Fruit fly (Drosophila melanogaster): ENCODE data around the gene Bre1.

The Bre1 gene

dm6 chr3L:5770817-5771425, 23.1 kb downstream of the Bre1 start (continued):
- peak in 1 of 2 experiments; percentile 76 for TF ChIP-seq crp (GFP tag; optimal IDR thresholded peaks at IDR 0.05)
- peak; percentile 98 for TF ChIP-seq CG9215 (GFP tag; IDR thresholded peaks at IDR 0.05)
- no peak for TF ChIP-seq usp (GFP tag; optimal IDR thresholded peaks at IDR 0.05)
- TF ChIP-seq CG9727 (GFP tag; optimal IDR thresholded peaks at IDR 0.05), result peak; percentile 86
- TF ChIP-seq CG6813 (GFP tag; optimal IDR thresholded peaks at IDR 0.05), result peak; percentile 59
- TF ChIP-seq Dip3 (GFP tag; optimal IDR thresholded peaks at IDR 0.05), result peak; percentile 84
- TF ChIP-seq wor (GFP tag; IDR thresholded peaks at IDR 0.05), result peak; percentile 50
- peak; percentile 67 for TF ChIP-seq CG13123 (GFP tag; optimal IDR thresholded peaks at IDR 0.05)
- peak; percentile 88 for TF ChIP-seq CG8924 (tag; optimal IDR thresholded peaks at IDR 0.05)
- TF ChIP-seq CG15514 (GFP tag; optimal IDR thresholded peaks at IDR 0.05), result peak; percentile 65
- peak; percentile 59 for TF ChIP-seq CG12942 (GFP tag; optimal IDR thresholded peaks at IDR 0.05)
- TF ChIP-seq CG17385 (GFP tag; optimal IDR thresholded peaks at IDR 0.05), result peak; percentile 92
- peak; percentile 67 for TF ChIP-seq CG6854 (GFP tag; optimal IDR thresholded peaks at IDR 0.05)
- TF ChIP-seq Myb (GFP tag; optimal IDR thresholded peaks at IDR 0.05), result peak; percentile 76
- TF ChIP-seq CTCF (GFP tag; optimal IDR thresholded peaks at IDR 0.05), result peak; percentile 26
- peak; percentile 68 for TF ChIP-seq CG11247 (GFP tag; IDR thresholded peaks at IDR 0.05)
- TF ChIP-seq CG14441 (GFP tag; IDR thresholded peaks at IDR 0.05), result peak; percentile 77
- TF ChIP-seq CG14667 (GFP tag; IDR thresholded peaks at IDR 0.05), result no peak; the same call in 1 of the 2 replicates
- peak; percentile 52 for TF ChIP-seq CG4617 (GFP tag; optimal IDR thresholded peaks at IDR 0.05; ENCODE audit: borderline replicate concordance)
- peak; percentile 82 for TF ChIP-seq slp2 (GFP tag; optimal IDR thresholded peaks at IDR 0.05)
- TF ChIP-seq disco-r (GFP tag; optimal IDR thresholded peaks at IDR 0.05), result peak; percentile 63
- peak; percentile 94 for TF ChIP-seq CG34376 (GFP tag; optimal IDR thresholded peaks at IDR 0.05)
- TF ChIP-seq PHDP (tag; optimal IDR thresholded peaks at IDR 0.05), result peak; percentile 91
- TF ChIP-seq trem (tag; optimal IDR thresholded peaks at IDR 0.05), result peak; percentile 64
- TF ChIP-seq Blimp-1 (GFP tag; optimal IDR thresholded peaks at IDR 0.05), result no peak
- TF ChIP-seq CG3281 (GFP tag; optimal IDR thresholded peaks at IDR 0.05), result peak; percentile 91
- peak; percentile 46; the same call in 1 of the 3 replicates for TF ChIP-seq CG2889 (GFP tag; IDR thresholded peaks at IDR 0.05)
- TF ChIP-seq sc (optimal IDR thresholded peaks at IDR 0.05), result no peak
- peak; percentile 80 for TF ChIP-seq sc (GFP tag; optimal IDR thresholded peaks at IDR 0.05)
- TF ChIP-seq Hr51 (GFP tag; optimal IDR thresholded peaks at IDR 0.05), result peak; percentile 78 to 87
- peak; percentile 85 for TF ChIP-seq Hsf (GFP tag; optimal IDR thresholded peaks at IDR 0.05)
- TF ChIP-seq pho (GFP tag; optimal IDR thresholded peaks at IDR 0.05), result peak; percentile 92
- TF ChIP-seq eve (GFP tag; optimal IDR thresholded peaks at IDR 0.05), result no peak
- peak; percentile 67 for TF ChIP-seq slbo (GFP tag; IDR thresholded peaks at IDR 0.05)
- peak; percentile 81 for TF ChIP-seq schlank (tag; optimal IDR thresholded peaks at IDR 0.05)
- peak; percentile 55 for TF ChIP-seq CG6683 (GFP tag; optimal IDR thresholded peaks at IDR 0.05)
- TF ChIP-seq Hr39 (optimal IDR thresholded peaks at IDR 0.05), result no peak
- TF ChIP-seq Xbp1 (GFP tag; optimal IDR thresholded peaks at IDR 0.05), result peak; percentile 80
- no peak for TF ChIP-seq dan (GFP tag; IDR thresholded peaks at IDR 0.05)
- TF ChIP-seq ci (GFP tag; IDR thresholded peaks at IDR 0.05), result peak; percentile 60; the same call in 2 of the 3 replicates
- TF ChIP-seq Antp (GFP tag; optimal IDR thresholded peaks at IDR 0.05), result peak; percentile 89
- TF ChIP-seq CG11695 (GFP tag; IDR thresholded peaks at IDR 0.05), result peak; percentile 79; the same call in 2 of the 3 replicates
- TF ChIP-seq phol (tag; optimal IDR thresholded peaks at IDR 0.05), result peak; percentile 87
- peak; percentile 57; the same call in 1 of the 2 replicates for TF ChIP-seq H2.0 (GFP tag; IDR thresholded peaks at IDR 0.05)
- no peak for TF ChIP-seq Asciz (GFP tag; optimal IDR thresholded peaks at IDR 0.05)
- TF ChIP-seq Stat92E (GFP tag; optimal IDR thresholded peaks at IDR 0.05), result peak in 1 of 3 experiments; percentile 19
- no peak for TF ChIP-seq Dip2 (GFP tag; IDR thresholded peaks at IDR 0.05)
- TF ChIP-seq dpn (GFP tag; optimal IDR thresholded peaks at IDR 0.05), result peak; percentile 82 to 86
- peak; percentile 33; the same call in 1 of the 3 replicates for TF ChIP-seq CG7357 (GFP tag; IDR thresholded peaks at IDR 0.05)
- TF ChIP-seq Ptx1 (GFP tag; IDR thresholded peaks at IDR 0.05), result peak; percentile 69
- TF ChIP-seq Fer1 (GFP tag; optimal IDR thresholded peaks at IDR 0.05), result peak; percentile 91

Measured in whole organism, embryonic.